Fruit fly (Drosophila melanogaster) whole organism, embryonic: ENCODE results near the gene CG8128.

Experiments
- CG10274 ChIP-seq: fragments of 200-800 bp; sonication (Bioruptor generic); optimal IDR thresholded peaks from 3 replicates; lab custom pipeline; 2017; ENCODE audit warnings: missing biosample characterization, mild to moderate bottlenecking, missing genetic modification characterization
- CG10431 ChIP-seq: fragments of 200-800 bp; sonication (Bioruptor generic); optimal IDR thresholded peaks from 3 replicates; lab custom pipeline; 2018; ENCODE audit warnings: missing biosample characterization, mild to moderate bottlenecking, missing genetic modification characterization
- CG11695 ChIP-seq: fragments of 200-800 bp; sonication (Bioruptor generic); IDR thresholded peaks from 3 replicates; pipeline ENCODE4 v1.3.6; 2022; ENCODE audit warnings: missing biosample characterization, missing genetic modification characterization
- CG12219 ChIP-seq: fragments of 200-800 bp; sonication (Bioruptor generic); optimal IDR thresholded peaks from 3 replicates; lab custom pipeline; 2018; ENCODE audit warnings: missing biosample characterization, mild to moderate bottlenecking, missing genetic modification characterization
- CG13775 ChIP-seq: fragments of 200-800 bp; sonication (Bioruptor generic); optimal IDR thresholded peaks from 3 replicates; lab custom pipeline; 2017; ENCODE audit warnings: missing biosample characterization, mild to moderate bottlenecking, missing genetic modification characterization
- CG15696 ChIP-seq: fragments of 200-800 bp; sonication (Bioruptor generic); optimal IDR thresholded peaks from 2 replicates; lab custom pipeline; 2019; ENCODE audit warnings: missing biosample characterization, mild to moderate bottlenecking, missing genetic modification characterization, moderate library complexity
- CG1602 ChIP-seq: fragments of 200-800 bp; sonication (Bioruptor generic); optimal IDR thresholded peaks from 3 replicates; lab custom pipeline; 2016; ENCODE audit warnings: missing biosample characterization, missing genetic modification characterization
- CG16779 ChIP-seq: fragments of 200-800 bp; sonication (Bioruptor generic); IDR thresholded peaks from 2 replicates; pipeline ENCODE4 v1.3.6; 2022; ENCODE audit warnings: missing biosample characterization, missing genetic modification characterization
- CG17568 ChIP-seq: fragments of 200-800 bp; sonication (Bioruptor generic); optimal IDR thresholded peaks from 2 replicates; lab custom pipeline; 2018; ENCODE audit warnings: missing biosample characterization, mild to moderate bottlenecking, missing genetic modification characterization, moderate library complexity
- CG17802 ChIP-seq: fragments of 200-800 bp; sonication (Bioruptor generic); optimal IDR thresholded peaks from 2 replicates; lab custom pipeline; 2018; ENCODE audit warnings: missing biosample characterization, mild to moderate bottlenecking, missing genetic modification characterization, moderate library complexity
- CG17829 ChIP-seq: fragments of 200-800 bp; optimal IDR thresholded peaks from 2 replicates; lab custom pipeline; 2019; ENCODE audit warnings: missing biosample characterization, mild to moderate bottlenecking, missing genetic modification characterization, moderate library complexity
- CG30403 ChIP-seq: fragments of 200-800 bp; sonication (Bioruptor generic); optimal IDR thresholded peaks from 3 replicates; lab custom pipeline; 2016; ENCODE audit warnings: missing biosample characterization, missing genetic modification characterization
- CG32767 ChIP-seq: fragments of 200-800 bp; sonication (Bioruptor generic); IDR thresholded peaks from 2 replicates; pipeline ENCODE4 v1.3.6; 2022; ENCODE audit warnings: missing biosample characterization, missing genetic modification characterization
- CG34224 ChIP-seq: fragments of 200-800 bp; sonication (Bioruptor generic); IDR thresholded peaks from 3 replicates; pipeline ENCODE4 v1.3.6; 2022; ENCODE audit warnings: missing biosample characterization, missing genetic modification characterization; ENCODE audit not compliant: partially characterized antibody
- CG34422 ChIP-seq: fragments of 200-800 bp; sonication (Bioruptor generic); IDR thresholded peaks from 3 replicates; pipeline ENCODE4 v1.3.6; 2022; ENCODE audit warnings: missing biosample characterization, missing genetic modification characterization
- CG4360 ChIP-seq: fragments of 200-800 bp; sonication (Bioruptor generic); IDR thresholded peaks from 2 replicates; pipeline ENCODE4 v1.3.6; 2022; ENCODE audit warnings: missing biosample characterization, missing genetic modification characterization
- CG6654 ChIP-seq: fragments of 200-800 bp; sonication (Bioruptor generic); optimal IDR thresholded peaks from 2 replicates; lab custom pipeline; 2017; ENCODE audit warnings: missing biosample characterization, mild to moderate bottlenecking, missing genetic modification characterization
- CG6683 ChIP-seq: fragments of 200-800 bp; sonication (Bioruptor generic); optimal IDR thresholded peaks from 2 replicates; lab custom pipeline; 2017; ENCODE audit warnings: missing biosample characterization, mild to moderate bottlenecking, missing genetic modification characterization, missing genetic modification reagents
- CG7556 ChIP-seq: fragments of 200-800 bp; sonication (Bioruptor generic); optimal IDR thresholded peaks from 2 replicates; lab custom pipeline; 2017; ENCODE audit warnings: missing biosample characterization, mild to moderate bottlenecking, missing genetic modification characterization
- CG8089 ChIP-seq: fragments of 200-800 bp; sonication (Bioruptor generic); optimal IDR thresholded peaks from 3 replicates; lab custom pipeline; 2016; ENCODE audit warnings: missing biosample characterization, missing genetic modification characterization
- CG8944 ChIP-seq: fragments of 200-800 bp; sonication (Bioruptor generic); optimal IDR thresholded peaks from 3 replicates; lab custom pipeline; 2016; ENCODE audit warnings: missing biosample characterization, missing genetic modification characterization
- Chrac-16 ChIP-seq: fragments of 200-800 bp; sonication (Bioruptor generic); optimal IDR thresholded peaks from 3 replicates; lab custom pipeline; 2016; ENCODE audit warnings: missing biosample characterization, missing genetic modification characterization
- HLH4C ChIP-seq: fragments of 200-800 bp; sonication (Bioruptor generic); IDR thresholded peaks from 3 replicates; pipeline ENCODE4 v1.3.6; 2022; ENCODE audit warnings: missing biosample characterization, missing genetic modification characterization; ENCODE audit not compliant: partially characterized antibody
- Hand ChIP-seq: fragments of 200-800 bp; sonication (Bioruptor generic); optimal IDR thresholded peaks from 2 replicates; lab custom pipeline; 2017; ENCODE audit warnings: mild to moderate bottlenecking, missing biosample characterization, missing genetic modification reagents, missing genetic modification characterization
- Hr78 ChIP-seq, 2 experiments: fragments of 200-800 bp in 1 of 2; fragments of >200 bp in 1 of 2; sonication (Bioruptor generic) in 1 of 2; optimal IDR thresholded peaks; 2 replicates each; lab custom pipeline; 2017 to 2019; ENCODE audit warnings: missing biosample characterization in 2 of 2, missing genetic modification characterization in 2 of 2, mild to moderate bottlenecking in 1 of 2, moderate library complexity in 1 of 2
- Hsf ChIP-seq: fragments of 200-800 bp; sonication (Bioruptor generic); optimal IDR thresholded peaks from 3 replicates; lab custom pipeline; 2016; ENCODE audit warnings: missing biosample characterization, missing genetic modification characterization
- Lhr ChIP-seq: fragments of 200-800 bp; sonication (Bioruptor generic); optimal IDR thresholded peaks from 3 replicates; lab custom pipeline; 2017; ENCODE audit warnings: mild to moderate bottlenecking, missing biosample characterization, missing genetic modification reagents, missing genetic modification characterization
- Max ChIP-seq: fragments of 200-800 bp; sonication (Bioruptor generic); optimal IDR thresholded peaks from 2 replicates; lab custom pipeline; 2016; ENCODE audit warnings: missing biosample characterization, mild to moderate bottlenecking, missing genetic modification characterization
- Meics ChIP-seq: fragments of 200-800 bp; sonication (Bioruptor generic); optimal IDR thresholded peaks from 2 replicates; lab custom pipeline; 2017; ENCODE audit warnings: missing biosample characterization, mild to moderate bottlenecking, missing genetic modification characterization
- NC2α ChIP-seq: fragments of 200-800 bp; sonication (Bioruptor generic); optimal IDR thresholded peaks from 2 replicates; lab custom pipeline; 2016; ENCODE audit warnings: missing biosample characterization, missing genetic modification characterization
- Nf-YA ChIP-seq: fragments of 200-800 bp; sonication (Bioruptor generic); IDR thresholded peaks from 2 replicates; pipeline ENCODE4 v1.3.6; 2022; ENCODE audit warnings: missing biosample characterization, missing genetic modification characterization
- Nf-YC ChIP-seq: fragments of 200-800 bp; optimal IDR thresholded peaks from 3 replicates; lab custom pipeline; 2019; ENCODE audit warnings: missing biosample characterization, mild to moderate bottlenecking, missing genetic modification characterization, moderate library complexity
- Oaz ChIP-seq: fragments of 200-800 bp; sonication (Bioruptor generic); IDR thresholded peaks from 2 replicates; pipeline ENCODE4 v1.3.6; 2022; ENCODE audit warnings: missing biosample characterization, missing genetic modification characterization
- Sin3A ChIP-seq: fragments of >200 bp; optimal IDR thresholded peaks from 2 replicates; lab custom pipeline; 2018
- Sry-β ChIP-seq: fragments of 200-800 bp; sonication (Bioruptor generic); optimal IDR thresholded peaks from 2 replicates; lab custom pipeline; 2018; ENCODE audit warnings: missing biosample characterization, mild to moderate bottlenecking, missing genetic modification characterization, moderate library complexity
- Usf ChIP-seq: fragments of 200-800 bp; sonication (Bioruptor generic); optimal IDR thresholded peaks from 2 replicates; lab custom pipeline; 2017; ENCODE audit warnings: missing genotype, missing biosample characterization, missing genetic modification characterization
- Xbp1 ChIP-seq: fragments of 200-800 bp; sonication (Bioruptor generic); optimal IDR thresholded peaks from 3 replicates; lab custom pipeline; 2016; ENCODE audit warnings: missing biosample characterization, mild to moderate bottlenecking, missing genetic modification characterization
- abd-A ChIP-seq: fragments of 200-800 bp; sonication (Bioruptor generic); optimal IDR thresholded peaks from 3 replicates; lab custom pipeline; 2019; ENCODE audit warnings: missing biosample characterization, mild to moderate bottlenecking, missing genetic modification characterization, moderate library complexity
- ac ChIP-seq: fragments of 200-800 bp; sonication (Bioruptor generic); optimal IDR thresholded peaks from 3 replicates; lab custom pipeline; 2017; ENCODE audit warnings: missing biosample characterization, mild to moderate bottlenecking, missing genetic modification characterization
- ara ChIP-seq: fragments of 200-800 bp; sonication (Bioruptor generic); IDR thresholded peaks from 2 replicates; pipeline ENCODE4 v1.3.6; 2022; ENCODE audit warnings: missing biosample characterization, missing genetic modification characterization
- ato ChIP-seq: fragments of 200-800 bp; sonication (Bioruptor generic); IDR thresholded peaks from 2 replicates; pipeline ENCODE4 v1.3.6; 2022; ENCODE audit warnings: missing biosample characterization, missing genetic modification characterization; ENCODE audit not compliant: partially characterized antibody
- bowl ChIP-seq: fragments of 200-800 bp; sonication (Bioruptor generic); IDR thresholded peaks from 2 replicates; pipeline ENCODE4 v1.3.6; 2022; ENCODE audit warnings: missing biosample characterization, missing genetic modification characterization
- eyg ChIP-seq: fragments of 200-800 bp; sonication (Bioruptor generic); optimal IDR thresholded peaks from 3 replicates; lab custom pipeline; 2016; ENCODE audit warnings: missing biosample characterization, missing genetic modification characterization
- gcm ChIP-seq: fragments of 200-800 bp; sonication (Bioruptor generic); optimal IDR thresholded peaks from 2 replicates; lab custom pipeline; 2019; ENCODE audit warnings: missing biosample characterization, mild to moderate bottlenecking, missing genetic modification characterization, moderate library complexity
- gt ChIP-seq: fragments of 200-800 bp; sonication (Bioruptor generic); IDR thresholded peaks from 2 replicates; pipeline ENCODE4 v1.3.6; 2022; ENCODE audit warnings: missing biosample characterization, missing genetic modification characterization
- nerfin-1 ChIP-seq: fragments of 200-800 bp; sonication (Bioruptor generic); optimal IDR thresholded peaks from 3 replicates; lab custom pipeline; 2019; ENCODE audit warnings: missing biosample characterization, mild to moderate bottlenecking, missing genetic modification characterization, moderate library complexity
- pum ChIP-seq: fragments of 200-800 bp; sonication (Bioruptor generic); optimal IDR thresholded peaks from 2 replicates; lab custom pipeline; 2016; ENCODE audit warnings: missing biosample characterization, missing genetic modification characterization
- tio ChIP-seq: fragments of 200-800 bp; sonication (Bioruptor generic); optimal IDR thresholded peaks from 2 replicates; lab custom pipeline; 2017; ENCODE audit warnings: missing biosample characterization, missing genetic modification characterization, inconsistent platforms
- tll ChIP-seq, 2 experiments: fragments of 200-800 bp in 1 of 2; fragments of >200 bp in 1 of 2; sonication (Bioruptor generic) in 1 of 2; optimal IDR thresholded peaks; 2 replicates each; lab custom pipeline; 2017 to 2019; ENCODE audit warnings: missing biosample characterization in 2 of 2, missing genetic modification characterization in 2 of 2, mild to moderate bottlenecking in 1 of 2, moderate library complexity in 1 of 2
- zen2 ChIP-seq: fragments of 200-800 bp; sonication (Bioruptor generic); IDR thresholded peaks from 3 replicates; pipeline ENCODE4 v1.3.6; 2022; ENCODE audit warnings: missing biosample characterization, missing genetic modification characterization; ENCODE audit not compliant: partially characterized antibody
- zf30C ChIP-seq: fragments of 200-800 bp; sonication (Bioruptor generic); optimal IDR thresholded peaks from 3 replicates; lab custom pipeline; 2018; ENCODE audit warnings: missing biosample characterization, mild to moderate bottlenecking, missing genetic modification characterization

The CG8128 gene

dm6 chrX:15712409-15712808 lies 15.1 kb downstream of the CG8128 start, which contains the start of gene HUWE1 (continued):
- TF ChIP-seq Hsf = no peak
- no peak for TF ChIP-seq bowl (GFP tag; lab: Robert Waterston, UW)
- TF ChIP-seq CG11695 (GFP tag; lab: Robert Waterston, UW) = no peak
- TF ChIP-seq CG8089 = no peak
- TF ChIP-seq CG12219 (GFP tag; lab: Kevin White, UChicago) = no peak
- no peak for TF ChIP-seq Sry-β (GFP tag; lab: Kevin White, UChicago)
- TF ChIP-seq gcm (GFP tag; lab: Kevin White, UChicago) = no peak
- no peak for TF ChIP-seq CG34422 (GFP tag; lab: Robert Waterston, UW)
- no peak for TF ChIP-seq CG6654 (GFP tag; lab: Kevin White, UChicago)
- TF ChIP-seq Nf-YA (GFP tag; lab: Robert Waterston, UW) = no peak
- TF ChIP-seq gt (GFP tag; lab: Robert Waterston, UW) = no peak
- no peak for TF ChIP-seq Nf-YC
- TF ChIP-seq CG10431 (GFP tag; lab: Kevin White, UChicago) = no peak
- TF ChIP-seq CG15696 (tag; lab: Kevin White, UChicago) = no peak
- no peak for TF ChIP-seq pum (GFP tag; lab: Kevin White, UChicago)
- no peak for TF ChIP-seq Meics (GFP tag; lab: Kevin White, UChicago)
- no peak for TF ChIP-seq CG17568
- no peak for TF ChIP-seq tio (GFP tag; lab: Kevin White, UChicago)
- TF ChIP-seq zf30C (GFP tag; lab: Kevin White, UChicago) = no peak
- no peak for TF ChIP-seq CG7556 (GFP tag; lab: Kevin White, UChicago)
- no peak for TF ChIP-seq Oaz
- TF ChIP-seq ara (GFP tag; lab: Robert Waterston, UW) = no peak
- peak; percentile 45 for TF ChIP-seq CG17829 (tag; lab: Kevin White, UChicago)
- no peak for TF ChIP-seq Sin3A
- TF ChIP-seq CG10274 (GFP tag; lab: Kevin White, UChicago) = no peak
- TF ChIP-seq ac (GFP tag; lab: Kevin White, UChicago) = no peak
- no peak for TF ChIP-seq CG16779 (GFP tag; lab: Robert Waterston, UW)
- no peak for TF ChIP-seq CG30403
- TF ChIP-seq Hr78 (GFP tag; optimal IDR thresholded peaks at IDR 0.05; lab: Kevin White, UChicago) = no peak
- TF ChIP-seq CG8944 = no peak
- no peak for TF ChIP-seq Xbp1 (GFP tag; lab: Kevin White, UChicago)
- TF ChIP-seq HLH4C = peak; percentile 71
- TF ChIP-seq CG17802 = no peak
- no peak for TF ChIP-seq CG13775 (GFP tag; lab: Kevin White, UChicago)
- no peak for TF ChIP-seq CG32767 (GFP tag; lab: Robert Waterston, UW)
- peak; percentile 29 for TF ChIP-seq Max (GFP tag; lab: Kevin White, UChicago)
- TF ChIP-seq nerfin-1 (tag; lab: Kevin White, UChicago) = peak; percentile 1
- no peak for TF ChIP-seq CG1602 (GFP tag; lab: Kevin White, UChicago)
- no peak for TF ChIP-seq Lhr
- TF ChIP-seq CG34224 (GFP tag; lab: Robert Waterston, UW) = peak; percentile 85
- TF ChIP-seq CG6683 (GFP tag; lab: Kevin White, UChicago) = no peak
- no peak for TF ChIP-seq Chrac-16 (GFP tag; lab: Kevin White, UChicago)
- peak; percentile 58; the same call in 2 of the 3 replicates for TF ChIP-seq zen2 (GFP tag; lab: Robert Waterston, UW)
- no peak for TF ChIP-seq NC2α (GFP tag; lab: Kevin White, UChicago)
- no peak for TF ChIP-seq Hand (GFP tag; lab: Kevin White, UChicago)
- TF ChIP-seq ato = peak; percentile 61; the same call in 1 of the 2 replicates
- TF ChIP-seq abd-A (tag; lab: Kevin White, UChicago) = no peak
- TF ChIP-seq eyg (GFP tag; lab: Kevin White, UChicago) = no peak
- TF ChIP-seq Usf (GFP tag; lab: Kevin White, UChicago) = no peak
- peak in 1 of 2 experiments; percentile 9 for TF ChIP-seq tll (GFP tag; optimal IDR thresholded peaks at IDR 0.05; lab: Kevin White, UChicago)
- TF ChIP-seq CG4360 (GFP tag; lab: Robert Waterston, UW) = peak; percentile 45; the same call in 1 of the 2 replicates
